Worm (Caenorhabditis elegans) whole organism, late embryonic: ENCODE measurements around the gene F36G9.15.

Experiments used
- C08G9.2 ChIP-seq: sonication (generic microtip); optimal IDR thresholded peaks from 2 replicates; lab custom pipeline; 2016; ENCODE audit warnings: mild to moderate bottlenecking, missing genetic modification characterization, moderate library complexity, missing compliant biosample characterization
- K02D7.2 ChIP-seq: sonication (generic microtip); optimal IDR thresholded peaks from 2 replicates; lab custom pipeline; 2017; ENCODE audit warnings: mild to moderate bottlenecking, missing genetic modification characterization, missing compliant biosample characterization
- T23F11.4 ChIP-seq: fragments of 200-800 bp; sonication (Bioruptor generic); optimal IDR thresholded peaks from 2 replicates; lab custom pipeline; 2018; ENCODE audit warnings: mild to moderate bottlenecking, missing genetic modification characterization, missing compliant biosample characterization
- ama-1 ChIP-seq: fragments of 150-350 bp; optimal IDR thresholded peaks from 2 replicates; lab custom pipeline; 2014
- ceh-19 ChIP-seq: fragments of 200-800 bp; sonication (Bioruptor generic); optimal IDR thresholded peaks from 2 replicates; lab custom pipeline; 2018; ENCODE audit warnings: mild to moderate bottlenecking, missing genetic modification characterization, missing compliant biosample characterization
- ceh-24 ChIP-seq: sonication (generic microtip); optimal IDR thresholded peaks from 2 replicates; lab custom pipeline; 2016; ENCODE audit warnings: mild to moderate bottlenecking, missing genetic modification characterization, missing compliant biosample characterization
- ceh-30 ChIP-seq: fragments of 150-350 bp; optimal IDR thresholded peaks from 2 replicates; lab custom pipeline; 2014; ENCODE audit warnings: missing biosample characterization, missing genetic modification characterization
- ceh-31 ChIP-seq: sonication (generic microtip); optimal IDR thresholded peaks from 2 replicates; lab custom pipeline; 2016; ENCODE audit warnings: missing genetic modification characterization, missing compliant biosample characterization
- ceh-34 ChIP-seq: sonication (generic microtip); optimal IDR thresholded peaks from 2 replicates; lab custom pipeline; 2016; ENCODE audit warnings: mild to moderate bottlenecking, missing genetic modification characterization, missing compliant biosample characterization
- ceh-45 ChIP-seq: fragments of 200-800 bp; sonication (Bioruptor generic); IDR thresholded peaks from 2 replicates; pipeline ENCODE4 v1.3.6; 2022; ENCODE audit warnings: missing genetic modification reagents, missing genetic modification characterization, missing compliant biosample characterization
- ceh-48 ChIP-seq: sonication (generic microtip); optimal IDR thresholded peaks from 2 replicates; lab custom pipeline; 2016; ENCODE audit warnings: missing genetic modification characterization, inconsistent platforms, missing compliant biosample characterization
- che-1 ChIP-seq: sonication (generic microtip); optimal IDR thresholded peaks from 2 replicates; lab custom pipeline; 2016; ENCODE audit warnings: mild to moderate bottlenecking, missing genetic modification characterization, missing compliant biosample characterization
- dmd-4 ChIP-seq: sonication (generic microtip); optimal IDR thresholded peaks from 2 replicates; lab custom pipeline; 2016; ENCODE audit warnings: borderline replicate concordance, missing genetic modification characterization, missing compliant biosample characterization
- ets-4 ChIP-seq: sonication (generic microtip); optimal IDR thresholded peaks from 2 replicates; lab custom pipeline; 2016; ENCODE audit warnings: missing genetic modification characterization, missing compliant biosample characterization
- gmeb-2 ChIP-seq: sonication (generic microtip); optimal IDR thresholded peaks from 2 replicates; lab custom pipeline; 2016; ENCODE audit warnings: missing genetic modification characterization, inconsistent platforms, missing compliant biosample characterization
- hlh-30 ChIP-seq: sonication (generic microtip); optimal IDR thresholded peaks from 2 replicates; lab custom pipeline; 2017; ENCODE audit warnings: antibody characterized with exemption, missing genetic modification characterization, missing compliant biosample characterization; ENCODE audit not compliant: insufficient read depth
- hlh-6 ChIP-seq: sonication (generic microtip); optimal IDR thresholded peaks from 2 replicates; lab custom pipeline; 2016; ENCODE audit warnings: missing genotype, missing genetic modification characterization, missing compliant biosample characterization
- hlh-8 ChIP-seq: sonication (generic microtip); optimal IDR thresholded peaks from 2 replicates; lab custom pipeline; 2016; ENCODE audit warnings: missing genotype, missing genetic modification characterization, missing compliant biosample characterization
- lin-11 ChIP-seq: fragments of 200-800 bp; sonication (Bioruptor generic); optimal IDR thresholded peaks from 2 replicates; lab custom pipeline; 2018; ENCODE audit warnings: mild to moderate bottlenecking, missing genetic modification characterization, missing compliant biosample characterization
- mec-3 ChIP-seq: sonication (generic microtip); optimal IDR thresholded peaks from 2 replicates; lab custom pipeline; 2016; ENCODE audit warnings: borderline replicate concordance, missing genetic modification characterization, missing compliant biosample characterization
- nfya-1 ChIP-seq: sonication (generic microtip); optimal IDR thresholded peaks from 2 replicates; lab custom pipeline; 2017; ENCODE audit warnings: missing genetic modification characterization, mild to moderate bottlenecking, missing compliant biosample characterization, antibody characterized with exemption, moderate library complexity
- nhr-232 ChIP-seq: sonication (generic microtip); optimal IDR thresholded peaks from 2 replicates; lab custom pipeline; 2016; ENCODE audit warnings: missing genetic modification characterization, missing compliant biosample characterization
- pag-3 ChIP-seq: sonication (generic microtip); optimal IDR thresholded peaks from 2 replicates; lab custom pipeline; 2016; ENCODE audit warnings: missing compliant biosample characterization, missing genetic modification characterization, borderline replicate concordance
- pat-9 ChIP-seq: fragments of 200-800 bp; sonication (Bioruptor generic); optimal IDR thresholded peaks from 2 replicates; lab custom pipeline; 2018; ENCODE audit warnings: mild to moderate bottlenecking, missing genetic modification characterization, moderate library complexity, missing compliant biosample characterization
- pha-2 ChIP-seq: sonication (generic microtip); optimal IDR thresholded peaks from 2 replicates; lab custom pipeline; 2017; ENCODE audit warnings: mild to moderate bottlenecking, missing genetic modification characterization, missing compliant biosample characterization
- pha-4 ChIP-seq: fragments of 150-350 bp; optimal IDR thresholded peaks from 2 replicates; lab custom pipeline; 2018; ENCODE audit warnings: missing biosample characterization, missing genetic modification reagents, missing genetic modification characterization
- pros-1 ChIP-seq: fragments of 150-350 bp; optimal IDR thresholded peaks from 2 replicates; lab custom pipeline; 2014; ENCODE audit warnings: missing biosample characterization, missing genetic modification reagents, missing genetic modification characterization
- rnt-1 ChIP-seq: sonication (generic microtip); optimal IDR thresholded peaks from 2 replicates; lab custom pipeline; 2016; ENCODE audit warnings: missing genetic modification characterization, missing compliant biosample characterization
- sdc-2 ChIP-seq: sonication (generic microtip); optimal IDR thresholded peaks from 2 replicates; lab custom pipeline; 2016; ENCODE audit warnings: missing genotype, missing genetic modification characterization, missing compliant biosample characterization
- sox-4 ChIP-seq: sonication (generic microtip); optimal IDR thresholded peaks from 2 replicates; lab custom pipeline; 2017; ENCODE audit warnings: mild to moderate bottlenecking, missing genetic modification characterization, inconsistent platforms, missing compliant biosample characterization
- syd-9 ChIP-seq: sonication (generic microtip); optimal IDR thresholded peaks from 2 replicates; lab custom pipeline; 2016; ENCODE audit warnings: mild to moderate bottlenecking, missing genetic modification characterization, moderate library complexity, missing compliant biosample characterization
- tbx-7 ChIP-seq: sonication (generic microtip); optimal IDR thresholded peaks from 2 replicates; lab custom pipeline; 2016; ENCODE audit warnings: missing genotype, missing genetic modification characterization, missing compliant biosample characterization
- ttx-3 ChIP-seq: sonication (generic microtip); optimal IDR thresholded peaks from 2 replicates; lab custom pipeline; 2016; ENCODE audit warnings: missing genetic modification reagents, missing genetic modification characterization, missing compliant biosample characterization
- unc-3 ChIP-seq, 2 experiments: fragments of 200-800 bp in 1 of 2; sonication (Bioruptor generic) in 1 of 2; sonication (generic microtip) in 1 of 2; conservative IDR thresholded peaks in 1 of 2; optimal IDR thresholded peaks in 1 of 2; 2 replicates each; pipeline versions ENCODE4 v1.3.6 to Lab custom; 2016 to 2022; ENCODE audit warnings: missing compliant biosample characterization in 2 of 2, missing genetic modification characterization in 2 of 2, missing genetic modification reagents in 1 of 2
- unc-42 ChIP-seq: sonication (generic microtip); optimal IDR thresholded peaks from 2 replicates; lab custom pipeline; 2016; ENCODE audit warnings: missing genotype, missing genetic modification characterization, missing compliant biosample characterization

Gene F36G9.15

DNA sequence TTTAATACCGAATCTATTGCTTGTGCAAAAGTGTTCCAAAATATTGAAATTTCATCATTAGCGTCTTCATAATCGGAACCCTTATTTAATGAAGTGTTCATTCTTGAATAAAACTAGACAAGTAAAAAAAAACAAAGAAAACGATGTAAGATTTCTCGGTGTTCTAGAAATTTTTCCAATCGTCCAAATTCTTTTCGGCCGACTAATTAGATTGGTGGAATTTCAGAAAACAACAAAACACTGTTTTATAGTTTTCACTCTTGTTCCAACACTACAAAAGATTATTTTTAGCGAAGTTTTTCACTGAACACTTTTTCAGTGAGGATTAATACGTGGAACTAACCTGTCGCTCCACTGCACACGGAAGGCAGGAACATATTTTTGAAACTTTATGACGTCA lies 35.2 kb downstream of the F36G9.15 start, which contains the start of gene srw-56:
srw-56 (minus strand) TSS at position 101 of the 400 bp plus-strand sequence.
- TF ChIP-seq sox-4 (tag; lab: Kevin White, UChicago) (no peak), gmeb-2 (tag; lab: Kevin White, UChicago) (no peak), hlh-6 (tag; lab: Kevin White, UChicago) (no peak), unc-42 (tag; lab: Kevin White, UChicago) (no peak), ceh-34 (tag; lab: Kevin White, UChicago) (no peak), rnt-1 (no peak), pha-2 (tag; lab: Kevin White, UChicago) (no peak), ceh-24 (tag; lab: Kevin White, UChicago) (no peak), nhr-232 (tag; lab: Kevin White, UChicago) (no peak), syd-9 (tag; lab: Kevin White, UChicago) (no peak), hlh-8 (no peak), dmd-4 (tag; lab: Kevin White, UChicago) (no peak), nfya-1 (tag; lab: Kevin White, UChicago) (no peak), unc-3 (GFP tag; conservative IDR thresholded peaks at IDR 0.05; lab: Robert Waterston, UW) (no peak), unc-3 (tag; optimal IDR thresholded peaks at IDR 0.05; lab: Kevin White, UChicago) (no peak)

ce11 chrV:15950903-15951302 lies 37.1 kb downstream of the F36G9.15 start, which contains the start of gene srw-59:
Gene srw-59 (minus strand): TSS chrV:15951003.
- no peak for TF ChIP-seq ama-1
- no peak for TF ChIP-seq ceh-31 (tag; lab: Kevin White, UChicago)
- TF ChIP-seq pha-2 (tag; lab: Kevin White, UChicago), result no peak
- no peak for TF ChIP-seq C08G9.2
- no peak for TF ChIP-seq T23F11.4 (GFP tag; lab: Kevin White, UChicago)
- no peak for TF ChIP-seq ceh-45 (GFP tag; lab: Robert Waterston, UW)

DNA sequence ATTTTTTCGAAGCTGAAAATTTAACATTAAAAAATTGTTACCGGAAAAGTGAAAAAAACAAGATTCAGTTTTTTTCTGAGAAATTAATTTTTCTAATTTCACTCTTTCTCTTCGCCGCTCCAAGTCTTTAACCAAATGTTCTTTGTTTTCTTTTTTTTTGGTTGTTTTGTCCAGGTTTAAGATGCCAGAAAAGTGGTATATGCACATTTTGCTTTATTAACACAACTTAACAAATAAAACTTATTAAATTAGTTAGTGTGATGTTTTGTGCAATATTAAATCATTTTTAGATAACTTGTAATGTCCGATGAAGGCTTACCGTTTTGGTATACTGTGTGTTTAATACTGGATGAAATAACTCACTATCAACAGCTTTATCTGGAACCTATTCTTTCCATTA lies 44.8 kb downstream of the F36G9.15 start, which contains the start of gene srw-53:
srw-53 (plus strand) TSS at position 301 of the 400 bp plus-strand sequence.
- no peak for TF ChIP-seq che-1 (tag; lab: Kevin White, UChicago)
- no peak for TF ChIP-seq ets-4
- no peak for TF ChIP-seq gmeb-2 (tag; lab: Kevin White, UChicago)
- TF ChIP-seq ceh-48 (tag; lab: Kevin White, UChicago), result no peak
- TF ChIP-seq tbx-7 (tag; lab: Kevin White, UChicago), result no peak
- TF ChIP-seq ceh-24 (tag; lab: Kevin White, UChicago), result no peak
- no peak for TF ChIP-seq ceh-19 (GFP tag; lab: Kevin White, UChicago)
- TF ChIP-seq mec-3 (tag; lab: Kevin White, UChicago), result no peak
- no peak for TF ChIP-seq nfya-1 (tag; lab: Kevin White, UChicago)
- TF ChIP-seq C08G9.2, result no peak
- TF ChIP-seq K02D7.2, result no peak
- no peak for TF ChIP-seq ceh-30 (tag; lab: Kevin White, UChicago)
- TF ChIP-seq pros-1 (tag; lab: Kevin White, UChicago), result no peak
- no peak for TF ChIP-seq ttx-3
- no peak for TF ChIP-seq ceh-45 (GFP tag; lab: Robert Waterston, UW)
- TF ChIP-seq pag-3, result no peak
- no peak for TF ChIP-seq sdc-2
- no peak for TF ChIP-seq nhr-232 (tag; lab: Kevin White, UChicago)

- TF ChIP-seq unc-3 (GFP tag; conservative IDR thresholded peaks at IDR 0.05; lab: Robert Waterston, UW) (no peak), unc-3 (tag; optimal IDR thresholded peaks at IDR 0.05; lab: Kevin White, UChicago) (no peak), ama-1 (no peak), pat-9 (tag; lab: Kevin White, UChicago) (no peak), dmd-4 (tag; lab: Kevin White, UChicago) (no peak), pha-4 (tag; lab: Kevin White, UChicago) (no peak), hlh-30 (tag; lab: Kevin White, UChicago) (no peak), ttx-3 (no peak), ceh-24 (tag; lab: Kevin White, UChicago) (no peak), lin-11 (tag; lab: Kevin White, UChicago) (no peak), sox-4 (tag; lab: Kevin White, UChicago) (no peak)
- TF ChIP-seq, all 69 proteins: peak for 0
These were observed 47.7 kb downstream of the F36G9.15 start, which contains the start of gene srw-55 for ce11 chrV:15940254-15940653. Gene srw-55 (minus strand): TSS chrV:15940354.
